Worm (Caenorhabditis elegans): ENCODE data around the gene dop-5.

ce11 chrV:11415059-11415458, 49.0 kb upstream of the dop-5 start, which contains the start of gene deg-3:
- TF ChIP-seq elt-1 (tag; optimal IDR thresholded peaks at IDR 0.05; ENCODE audit: borderline replicate concordance, insufficient read depth) (no peak), snpc-4 (tag; optimal IDR thresholded peaks at IDR 0.05) (no peak), mls-2 (tag; optimal IDR thresholded peaks at IDR 0.05) (no peak), unc-62 (GFP tag; optimal IDR thresholded peaks at IDR 0.05) (no peak), cnd-1 (tag; optimal IDR thresholded peaks at IDR 0.05) (no peak), nhr-28 (tag; optimal IDR thresholded peaks at IDR 0.05) (no peak), unc-39 (tag; optimal IDR thresholded peaks at IDR 0.05) (no peak), sem-2 (GFP tag; optimal IDR thresholded peaks at IDR 0.05) (no peak)

All from whole organism, mixed stage, embryonic.